Fruit fly (Drosophila melanogaster) whole organism, wandering third instar larva: ENCODE results near the gene ckd.

Experiments used
- Dfd ChIP-seq: fragments of >200 bp; optimal IDR thresholded peaks from 2 replicates; lab custom pipeline; 2017; ENCODE audit warnings: missing biosample characterization, missing genetic modification characterization
- N ChIP-seq: fragments of >200 bp; optimal IDR thresholded peaks from 2 replicates; lab custom pipeline; 2018; ENCODE audit warnings: missing biosample characterization, missing external identifiers, missing genetic modification characterization
- fru ChIP-seq: fragments of 200-800 bp; sonication (Bioruptor generic); optimal IDR thresholded peaks from 3 replicates; lab custom pipeline; 2016; ENCODE audit warnings: missing biosample characterization, mild to moderate bottlenecking, missing genetic modification characterization
- jim ChIP-seq: fragments of 175-275, 200-325 bp; sonication (Bioruptor generic); optimal IDR thresholded peaks from 2 replicates; lab custom pipeline; 2016; ENCODE audit warnings: missing biosample characterization, mild to moderate bottlenecking, missing genetic modification characterization
- pan ChIP-seq: fragments of >200 bp; optimal IDR thresholded peaks from 2 replicates; lab custom pipeline; 2017
- sv ChIP-seq: fragments of 200-800 bp; sonication (Bioruptor generic); optimal IDR thresholded peaks from 3 replicates; lab custom pipeline; 2016; ENCODE audit warnings: missing biosample characterization, missing genetic modification characterization
- usp ChIP-seq: fragments of >200 bp; optimal IDR thresholded peaks from 2 replicates; lab custom pipeline; 2017; ENCODE audit warnings: missing biosample characterization, missing genetic modification characterization

DNA sequence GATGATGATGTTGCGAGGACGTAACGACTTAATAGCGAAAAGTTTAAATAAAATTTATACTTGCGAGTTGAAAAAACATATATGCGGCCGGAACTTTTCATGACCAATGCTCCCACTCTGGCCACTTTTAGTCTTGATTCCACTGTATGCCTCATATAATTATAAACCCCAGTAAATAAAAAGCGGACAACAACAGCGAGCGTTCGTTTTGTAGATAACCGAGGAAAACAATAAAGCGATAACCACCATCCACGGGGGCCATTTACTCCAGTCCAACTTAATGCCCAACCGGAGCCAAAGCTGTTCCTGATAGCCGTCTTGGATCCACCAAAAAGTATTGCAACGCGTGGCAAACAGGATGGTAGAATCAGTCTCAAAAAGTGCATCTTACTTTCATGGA, 21.4 kb upstream of the ckd start:
- TF ChIP-seq pan (no peak), jim (GFP tag; lab: Kevin White, UChicago) (no peak), usp (GFP tag; lab: Kevin White, UChicago) (no peak), fru (GFP tag; lab: Kevin White, UChicago) (no peak), N (GFP tag; lab: Kevin White, UChicago) (no peak), sv (GFP tag; lab: Kevin White, UChicago) (no peak), Dfd (GFP tag; lab: Kevin White, UChicago) (no peak)
